Worm (Caenorhabditis elegans) whole organism, young adult: ENCODE results near the gene T10B5.10.

Experiments
- B0019.2 ChIP-seq: fragments of 200-800 bp; sonication (Bioruptor generic); conservative IDR thresholded peaks from 2 replicates; pipeline ENCODE4 v1.3.6; 2022; ENCODE audit warnings: missing genetic modification reagents, missing genetic modification characterization, missing compliant biosample characterization
- B0035.1 ChIP-seq: sonication (generic microtip); optimal IDR thresholded peaks from 2 replicates; lab custom pipeline; 2016; ENCODE audit warnings: missing genetic modification characterization, mild to moderate bottlenecking, missing compliant biosample characterization, missing genotype, missing genetic modification reagents
- C17E4.6 ChIP-seq: fragments of 200-800 bp; sonication (Bioruptor generic); IDR thresholded peaks from 2 replicates; pipeline ENCODE4 v1.3.6; 2022; ENCODE audit warnings: missing genetic modification reagents, missing genetic modification characterization, missing compliant biosample characterization
- F10E7.11 ChIP-seq: sonication (generic microtip); optimal IDR thresholded peaks from 2 replicates; lab custom pipeline; 2017; ENCODE audit warnings: mild to moderate bottlenecking, missing genetic modification characterization, moderate library complexity, missing compliant biosample characterization
- F23B12.7 ChIP-seq: sonication (generic microtip); optimal IDR thresholded peaks from 2 replicates; lab custom pipeline; 2017; ENCODE audit warnings: missing genetic modification characterization, mild to moderate bottlenecking, missing compliant biosample characterization, antibody characterized with exemption, moderate library complexity; ENCODE audit not compliant: insufficient read depth
- F33H1.4 ChIP-seq: fragments of 200-800 bp; sonication (Bioruptor generic); IDR thresholded peaks from 2 replicates; pipeline ENCODE4 v1.3.6; 2022; ENCODE audit warnings: missing genetic modification reagents, missing genetic modification characterization, missing compliant biosample characterization
- F39B2.1 ChIP-seq: fragments of 200-800 bp; sonication (Bioruptor generic); IDR thresholded peaks from 2 replicates; pipeline ENCODE4 v1.3.6; 2022; ENCODE audit warnings: missing genetic modification reagents, missing genetic modification characterization, missing compliant biosample characterization
- F49E8.2 ChIP-seq: sonication (generic microtip); optimal IDR thresholded peaks from 3 replicates; lab custom pipeline; 2017; ENCODE audit warnings: missing genetic modification characterization, mild to moderate bottlenecking, missing compliant biosample characterization, antibody characterized with exemption, moderate library complexity; ENCODE audit not compliant: insufficient read depth
- F55B11.4 ChIP-seq: sonication (generic microtip); optimal IDR thresholded peaks from 2 replicates; lab custom pipeline; 2016; ENCODE audit warnings: missing compliant biosample characterization, missing genetic modification characterization, borderline replicate concordance; ENCODE audit not compliant: insufficient read depth
- F57C9.4 ChIP-seq: sonication (generic microtip); optimal IDR thresholded peaks from 2 replicates; lab custom pipeline; 2017; ENCODE audit warnings: mild to moderate bottlenecking, missing genetic modification characterization, missing compliant biosample characterization
- K11D2.4 ChIP-seq: fragments of 200-800 bp; sonication (Bioruptor generic); IDR thresholded peaks from 2 replicates; pipeline ENCODE4 v1.3.6; 2022; ENCODE audit warnings: missing genetic modification reagents, missing genetic modification characterization, missing compliant biosample characterization
- K12H6.12 ChIP-seq: fragments of 200-800 bp; sonication (Bioruptor generic); optimal IDR thresholded peaks from 2 replicates; lab custom pipeline; 2018; ENCODE audit warnings: mild to moderate bottlenecking, missing genetic modification characterization, missing compliant biosample characterization
- Y53F4B.3 ChIP-seq: fragments of 200-800 bp; sonication (Bioruptor generic); IDR thresholded peaks from 2 replicates; pipeline ENCODE4 v1.3.6; 2022; ENCODE audit warnings: missing genetic modification reagents, missing genetic modification characterization, missing compliant biosample characterization
- Y53G8AR.9 ChIP-seq: fragments of 200-800 bp; sonication (Bioruptor generic); conservative IDR thresholded peaks from 2 replicates; pipeline ENCODE4 v1.3.6; 2022; ENCODE audit warnings: missing genetic modification reagents, missing genetic modification characterization, missing compliant biosample characterization
- Y56A3A.18 ChIP-seq: fragments of 200-800 bp; sonication (Bioruptor generic); IDR thresholded peaks from 2 replicates; pipeline ENCODE4 v1.3.6; 2022; ENCODE audit warnings: missing genetic modification reagents, missing genetic modification characterization, missing compliant biosample characterization
- akir-1 ChIP-seq: fragments of 200-800 bp; sonication (Bioruptor generic); optimal IDR thresholded peaks from 2 replicates; lab custom pipeline; 2018; ENCODE audit warnings: mild to moderate bottlenecking, missing genetic modification characterization, moderate library complexity, missing compliant biosample characterization
- bed-1 ChIP-seq: fragments of 200-800 bp; sonication (Bioruptor generic); IDR thresholded peaks from 2 replicates; pipeline ENCODE4 v1.3.6; 2022; ENCODE audit warnings: missing genetic modification reagents, missing genetic modification characterization, missing compliant biosample characterization
- ceh-100 ChIP-seq: fragments of 200-800 bp; sonication (Bioruptor generic); IDR thresholded peaks from 2 replicates; pipeline ENCODE4 v1.3.6; 2022; ENCODE audit warnings: missing genetic modification reagents, missing genetic modification characterization, missing compliant biosample characterization
- ceh-27 ChIP-seq: fragments of 200-800 bp; sonication (Bioruptor generic); optimal IDR thresholded peaks from 2 replicates; lab custom pipeline; 2018; ENCODE audit warnings: mild to moderate bottlenecking, missing genetic modification characterization, moderate library complexity, missing compliant biosample characterization
- chd-7 ChIP-seq: sonication (generic microtip); optimal IDR thresholded peaks from 2 replicates; lab custom pipeline; 2016; ENCODE audit warnings: mild to moderate bottlenecking, missing genetic modification characterization, moderate library complexity, missing compliant biosample characterization
- dox-1 ChIP-seq: fragments of 200-800 bp; sonication (Bioruptor generic); IDR thresholded peaks from 2 replicates; pipeline ENCODE4 v1.3.6; 2022; ENCODE audit warnings: missing genetic modification reagents, missing genetic modification characterization, missing compliant biosample characterization
- dpl-1 ChIP-seq: fragments of 150-350 bp; optimal IDR thresholded peaks from 2 replicates; lab custom pipeline; 2014; ENCODE audit warnings: missing biosample characterization, missing genetic modification reagents, missing genetic modification characterization
- efl-1 ChIP-seq: fragments of 150-350 bp; optimal IDR thresholded peaks from 2 replicates; lab custom pipeline; 2014; ENCODE audit warnings: missing biosample characterization, missing genetic modification reagents, missing genetic modification characterization
- ekl-4 ChIP-seq: fragments of 200-800 bp; sonication (Bioruptor generic); IDR thresholded peaks from 2 replicates; pipeline ENCODE4 v1.3.6; 2022; ENCODE audit warnings: missing genetic modification reagents, missing genetic modification characterization, missing compliant biosample characterization
- him-1 ChIP-seq: sonication (generic microtip); optimal IDR thresholded peaks from 2 replicates; lab custom pipeline; 2016; ENCODE audit warnings: missing genotype, missing genetic modification reagents, missing genetic modification characterization, missing compliant biosample characterization
- hlh-12 ChIP-seq: sonication (generic microtip); optimal IDR thresholded peaks from 2 replicates; lab custom pipeline; 2016; ENCODE audit warnings: missing genetic modification characterization, missing compliant biosample characterization
- hlh-26 ChIP-seq: fragments of 200-800 bp; sonication (Bioruptor generic); conservative IDR thresholded peaks from 2 replicates; pipeline ENCODE4 v1.3.6; 2022; ENCODE audit warnings: missing genetic modification reagents, missing genetic modification characterization, missing compliant biosample characterization
- hsf-1 ChIP-seq: fragments of 200-800 bp; sonication (Bioruptor generic); IDR thresholded peaks from 2 replicates; pipeline ENCODE4 v1.3.6; 2022; ENCODE audit warnings: missing genetic modification reagents, missing genetic modification characterization, missing compliant biosample characterization
- let-526 ChIP-seq: fragments of 200-800 bp; sonication (Bioruptor generic); IDR thresholded peaks from 2 replicates; pipeline ENCODE4 v1.3.6; 2022; ENCODE audit warnings: missing genetic modification reagents, missing genetic modification characterization, missing compliant biosample characterization
- lin-35 ChIP-seq, 3 experiments: fragments of 150-350 bp in 2 of 3; sonication (generic microtip) in 1 of 3; optimal IDR thresholded peaks; 2 replicates each; lab custom pipeline; 2014 to 2018; ENCODE audit warnings: missing biosample characterization in 3 of 3, missing genetic modification characterization in 3 of 3, missing genetic modification reagents in 3 of 3
- lsl-1 ChIP-seq: fragments of 200-800 bp; sonication (Bioruptor generic); optimal IDR thresholded peaks from 2 replicates; lab custom pipeline; 2018; ENCODE audit warnings: mild to moderate bottlenecking, missing genetic modification characterization, moderate library complexity, missing compliant biosample characterization
- lsy-27 ChIP-seq: sonication (generic microtip); optimal IDR thresholded peaks from 2 replicates; lab custom pipeline; 2017; ENCODE audit warnings: missing genetic modification characterization, mild to moderate bottlenecking, missing compliant biosample characterization, antibody characterized with exemption, missing genotype, borderline replicate concordance; ENCODE audit not compliant: insufficient read depth
- nfya-1 ChIP-seq: sonication (generic microtip); optimal IDR thresholded peaks from 2 replicates; lab custom pipeline; 2017; ENCODE audit warnings: antibody characterized with exemption, missing compliant biosample characterization, missing genetic modification characterization, borderline replicate concordance; ENCODE audit not compliant: insufficient read depth
- nhr-120 ChIP-seq: fragments of 200-800 bp; sonication (Bioruptor generic); IDR thresholded peaks from 2 replicates; pipeline ENCODE4 v1.3.6; 2022; ENCODE audit warnings: missing genetic modification characterization, missing compliant biosample characterization
- nhr-27 ChIP-seq: fragments of 200-800 bp; sonication (Bioruptor generic); optimal IDR thresholded peaks from 2 replicates; lab custom pipeline; 2018; ENCODE audit warnings: mild to moderate bottlenecking, missing genetic modification characterization, moderate library complexity, missing compliant biosample characterization
- nhr-90 ChIP-seq: sonication (generic microtip); optimal IDR thresholded peaks from 2 replicates; lab custom pipeline; 2016; ENCODE audit warnings: missing genotype, mild to moderate bottlenecking, missing genetic modification characterization, missing compliant biosample characterization
- pha-4 ChIP-seq: fragments of 150-350 bp; sonication (generic microtip); optimal IDR thresholded peaks from 2 replicates; lab custom pipeline; 2014; ENCODE audit warnings: missing biosample characterization, missing genetic modification reagents, missing genetic modification characterization
- rec-8 ChIP-seq, 2 experiments: sonication (generic microtip); optimal IDR thresholded peaks; 2 replicates each; lab custom pipeline; 2016; ENCODE audit warnings: mild to moderate bottlenecking in 2 of 2, missing genetic modification characterization in 2 of 2, missing genetic modification reagents in 2 of 2, missing genotype in 2 of 2, missing biosample characterization in 1 of 2, missing compliant biosample characterization in 1 of 2, moderate library complexity in 1 of 2
- sea-2 ChIP-seq: fragments of 200-800 bp; sonication (Bioruptor generic); IDR thresholded peaks from 2 replicates; pipeline ENCODE4 v1.3.6; 2022; ENCODE audit warnings: missing genetic modification characterization, missing compliant biosample characterization
- snpc-1.3 ChIP-seq: sonication (generic microtip); optimal IDR thresholded peaks from 2 replicates; lab custom pipeline; 2017; ENCODE audit warnings: missing genetic modification characterization, mild to moderate bottlenecking, missing compliant biosample characterization, antibody characterized with exemption, moderate library complexity, missing genotype, missing genetic modification reagents; ENCODE audit not compliant: insufficient read depth
- sptf-2 ChIP-seq: fragments of 200-800 bp; sonication (Bioruptor generic); optimal IDR thresholded peaks from 2 replicates; lab custom pipeline; 2018; ENCODE audit warnings: mild to moderate bottlenecking, missing genetic modification characterization, missing compliant biosample characterization
- tbx-9 ChIP-seq: sonication (generic microtip); optimal IDR thresholded peaks from 2 replicates; lab custom pipeline; 2016; ENCODE audit warnings: borderline replicate concordance, missing genetic modification characterization, inconsistent platforms, missing compliant biosample characterization
- unc-62 ChIP-seq: fragments of 150-350 bp; optimal IDR thresholded peaks from 2 replicates; lab custom pipeline; 2014; ENCODE audit warnings: missing biosample characterization, missing genetic modification reagents, missing genetic modification characterization
- ztf-25 ChIP-seq: fragments of 200-800 bp; sonication (Bioruptor generic); IDR thresholded peaks from 2 replicates; pipeline ENCODE4 v1.3.6; 2022; ENCODE audit warnings: missing genetic modification reagents, missing genetic modification characterization, missing compliant biosample characterization
- ztf-26 ChIP-seq: sonication (generic microtip); optimal IDR thresholded peaks from 2 replicates; lab custom pipeline; 2017; ENCODE audit warnings: missing genetic modification characterization, missing compliant biosample characterization
- ztf-6 ChIP-seq: fragments of 200-800 bp; sonication (Bioruptor generic); IDR thresholded peaks from 2 replicates; pipeline ENCODE4 v1.3.6; 2022; ENCODE audit warnings: missing genetic modification reagents, missing genetic modification characterization, missing compliant biosample characterization

T10B5.10 gene

DNA sequence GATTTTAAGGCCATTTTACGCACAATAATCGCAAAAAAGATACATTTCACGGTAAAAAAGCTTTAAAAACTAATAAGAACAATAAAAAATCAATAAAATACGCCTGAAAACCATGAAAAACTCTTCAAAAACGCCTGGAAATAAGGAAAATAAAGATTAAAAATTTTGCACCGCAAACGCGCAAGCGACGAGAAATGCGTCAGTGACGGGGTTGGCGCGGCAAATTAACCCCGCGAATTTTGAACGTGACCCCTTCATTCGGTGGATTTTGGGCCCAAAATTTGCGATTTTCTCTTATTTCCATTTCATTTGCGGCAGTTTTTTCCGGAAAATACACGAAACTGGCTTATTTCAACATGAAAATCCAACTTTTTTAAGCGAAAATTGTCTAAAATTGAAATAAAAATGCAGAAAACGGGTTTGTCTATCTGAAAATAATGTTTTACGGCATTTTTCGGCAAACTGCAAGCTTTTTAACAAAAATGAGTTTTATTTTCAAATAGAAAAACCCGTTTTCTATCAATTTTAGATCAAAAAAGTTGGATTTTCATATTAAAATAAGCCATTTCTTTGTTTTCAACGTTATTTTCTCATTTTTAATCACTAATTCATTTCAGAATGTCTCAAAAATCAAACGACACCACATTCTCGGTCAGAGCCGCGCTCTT, 12.7 kb upstream of the T10B5.10 start, which contains the start of gene knl-3 (continued):
- TF ChIP-seq F49E8.2 (tag; lab: Kevin White, UChicago) = peak; percentile 79
- TF ChIP-seq F33H1.4 (GFP tag; lab: Robert Waterston, UW) = peak; percentile 84
- peak; percentile 41; the same call in 1 of the 2 replicates for TF ChIP-seq let-526
- TF ChIP-seq ztf-26 (tag; lab: Kevin White, UChicago) = peak; percentile 68
- peak; percentile 88 to 94 (median 94) for TF ChIP-seq lin-35 (GFP tag; optimal IDR thresholded peaks at IDR 0.05; lab: Kevin White, UChicago)
- peak; percentile 89 for TF ChIP-seq ceh-100 (GFP tag; lab: Robert Waterston, UW)
- TF ChIP-seq ztf-6 (GFP tag; lab: Robert Waterston, UW) = 0 out of 2 replicates have a peak, but pooled peaks have one; percentile 33
- TF ChIP-seq bed-1 (GFP tag; lab: Robert Waterston, UW) = no peak
- TF ChIP-seq F23B12.7 (tag; lab: Kevin White, UChicago) = peak; percentile 96
- no peak for TF ChIP-seq F57C9.4
- peak; percentile 96 for TF ChIP-seq efl-1 (GFP tag; lab: Kevin White, UChicago)
- TF ChIP-seq F10E7.11 (tag; lab: Kevin White, UChicago) = no peak
- TF ChIP-seq akir-1 = no peak
- TF ChIP-seq snpc-1.3 (tag; lab: Kevin White, UChicago) = peak; percentile 82
- TF ChIP-seq F39B2.1 = 0 out of 2 replicates have a peak, but pooled peaks have one; percentile 47
- TF ChIP-seq hsf-1 (GFP tag; lab: Robert Waterston, UW) = peak; percentile 87
- TF ChIP-seq pha-4 = peak; percentile 65
- TF ChIP-seq him-1 = peak; percentile 68
- no peak for TF ChIP-seq nhr-27 (tag; lab: Kevin White, UChicago)
- peak; percentile 92 for TF ChIP-seq Y56A3A.18 (GFP tag; lab: Robert Waterston, UW)
- TF ChIP-seq hlh-12 (tag; lab: Kevin White, UChicago) = no peak
- no peak for TF ChIP-seq lsy-27 (tag; lab: Kevin White, UChicago)
- TF ChIP-seq K12H6.12 = peak; percentile 76
- TF ChIP-seq sea-2 (GFP tag; lab: Robert Waterston, UW) = no peak
- no peak for TF ChIP-seq sptf-2 (GFP tag; lab: Kevin White, UChicago)
- TF ChIP-seq C17E4.6 (GFP tag; lab: Robert Waterston, UW) = peak; percentile 91
- TF ChIP-seq nhr-90 (tag; lab: Kevin White, UChicago) = no peak
- TF ChIP-seq rec-8 (tag; optimal IDR thresholded peaks at IDR 0.05; lab: Kevin White, UChicago) = no peak
- peak; percentile 85 for TF ChIP-seq lsl-1 (GFP tag; lab: Kevin White, UChicago)
- no peak for TF ChIP-seq nfya-1 (tag; lab: Kevin White, UChicago)
- no peak for TF ChIP-seq nhr-120 (GFP tag; lab: Robert Waterston, UW)
- no peak for TF ChIP-seq hlh-26 (GFP tag; lab: Robert Waterston, UW)
- TF ChIP-seq ztf-25 (GFP tag; lab: Robert Waterston, UW) = no peak
- no peak for TF ChIP-seq tbx-9 (tag; lab: Kevin White, UChicago)
- peak; percentile 34 for TF ChIP-seq B0035.1 (tag; lab: Kevin White, UChicago)
- peak; percentile 88 for TF ChIP-seq K11D2.4
- TF ChIP-seq dox-1 (GFP tag; lab: Robert Waterston, UW) = peak; percentile 97
- TF ChIP-seq B0019.2 (GFP tag; lab: Robert Waterston, UW) = peak; percentile 79
- peak; percentile 73 for TF ChIP-seq chd-7 (tag; lab: Kevin White, UChicago)
- TF ChIP-seq ceh-27 (GFP tag; lab: Kevin White, UChicago) = peak; percentile 78
- TF ChIP-seq ekl-4 = peak; percentile 95
- TF ChIP-seq dpl-1 (GFP tag; lab: Kevin White, UChicago) = peak; percentile 98
- TF ChIP-seq Y53F4B.3 (GFP tag; lab: Robert Waterston, UW) = no peak
- TF ChIP-seq F55B11.4 (tag; lab: Kevin White, UChicago) = no peak
- TF ChIP-seq unc-62 = no peak
- TF ChIP-seq Y53G8AR.9 (GFP tag; lab: Robert Waterston, UW) = peak; percentile 96
